Worm (Caenorhabditis elegans): ENCODE results near the gene F48G7.8.

DNA sequence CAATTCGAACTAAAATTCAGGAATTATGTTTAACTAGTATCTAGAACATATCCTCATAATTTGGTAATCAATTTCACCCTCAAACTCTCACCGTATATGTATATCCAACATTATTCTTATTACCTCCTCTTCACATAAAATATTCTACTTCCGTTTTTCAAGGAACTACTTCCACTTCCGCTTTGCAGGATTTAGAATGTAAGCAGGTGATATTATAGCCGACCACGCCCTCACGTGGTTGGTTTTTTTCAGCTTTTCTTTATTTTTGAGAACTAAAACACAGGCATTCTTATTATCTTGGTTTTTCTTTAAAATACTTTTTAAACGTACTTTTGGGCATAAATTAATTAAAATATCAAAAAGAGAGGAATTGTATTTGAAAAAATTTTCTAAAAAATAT lies 9.6 kb downstream of the F48G7.8 start:
- TF ChIP-seq ceh-14 (tag; optimal IDR thresholded peaks at IDR 0.05) (no peak), fkh-10 (GFP tag; optimal IDR thresholded peaks at IDR 0.05) (no peak), pqm-1 (tag; optimal IDR thresholded peaks at IDR 0.05) (no peak), che-1 (tag; optimal IDR thresholded peaks at IDR 0.05) (no peak), unc-55 (GFP tag; optimal IDR thresholded peaks at IDR 0.05) (no peak), pax-1 (tag; optimal IDR thresholded peaks at IDR 0.05) (no peak), ama-1 (optimal IDR thresholded peaks at IDR 0.05) (no peak), nhr-11 (tag; optimal IDR thresholded peaks at IDR 0.05) (no peak), tbx-7 (tag; optimal IDR thresholded peaks at IDR 0.05) (no peak), fax-1 (tag; optimal IDR thresholded peaks at IDR 0.05) (no peak), nfya-1 (tag; optimal IDR thresholded peaks at IDR 0.05) (no peak), syd-9 (tag; optimal IDR thresholded peaks at IDR 0.05) (no peak)
